Worm (Caenorhabditis elegans): ENCODE results near the gene C36A4.10.
"Not testable (repeated sequence)": the region's sequence is repeated elsewhere in the genome, so short reads cannot be mapped to it uniquely, and the experiment has no call there.

The C36A4.10 gene

DNA sequence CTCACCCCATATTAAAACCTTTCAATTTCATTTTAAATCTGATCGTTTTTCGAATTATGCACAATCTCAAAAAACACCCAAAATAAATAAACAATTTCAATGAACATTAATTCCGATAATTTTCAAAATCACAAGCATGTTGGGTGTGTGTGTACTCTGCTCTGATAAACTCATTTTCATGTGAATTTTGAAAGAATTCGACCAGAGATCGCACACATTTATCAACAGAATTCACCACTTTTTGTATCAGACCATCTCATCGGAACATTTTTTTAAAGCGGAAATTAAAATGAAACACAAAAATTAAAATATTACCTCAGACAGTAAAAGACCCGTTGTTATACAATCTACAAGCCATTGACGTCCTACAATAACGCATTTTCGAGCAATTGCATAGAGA is 26.7 kb upstream of the C36A4.10 start:
- peak; percentile 58 for TF ChIP-seq sma-9 (GFP tag; optimal IDR thresholded peaks at IDR 0.05)
- not testable (repeated sequence) for TF ChIP-seq sma-9 (tag; optimal IDR thresholded peaks at IDR 0.05)

DNA sequence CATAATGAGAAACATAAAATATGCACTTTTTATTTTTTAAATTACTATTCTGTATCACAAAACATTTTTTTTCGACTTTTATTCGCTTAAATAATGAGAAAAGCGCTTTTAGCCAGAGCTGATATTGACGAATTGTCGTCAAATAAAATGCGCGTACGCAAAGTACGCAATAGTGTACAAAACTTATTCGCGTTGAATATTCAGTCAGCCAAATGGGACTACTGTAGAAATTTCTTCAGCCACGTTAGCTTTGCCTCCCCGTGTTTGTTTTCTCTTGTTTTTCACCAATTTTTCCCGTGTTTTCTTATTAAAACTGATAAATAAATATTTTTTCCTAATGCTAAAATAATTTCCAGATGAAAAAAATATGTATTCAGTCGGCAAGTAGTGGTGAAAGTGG is 25.7 kb upstream of the C36A4.10 start:
- TF ChIP-seq unc-55 (GFP tag; optimal IDR thresholded peaks at IDR 0.05) (peak; percentile 4), sma-3 (GFP tag; optimal IDR thresholded peaks at IDR 0.05) (peak; percentile 72), lsy-2 (tag; optimal IDR thresholded peaks at IDR 0.05) (peak; percentile 72 to 95), F13H6.1 (tag; optimal IDR thresholded peaks at IDR 0.05) (peak; percentile 31)

DNA sequence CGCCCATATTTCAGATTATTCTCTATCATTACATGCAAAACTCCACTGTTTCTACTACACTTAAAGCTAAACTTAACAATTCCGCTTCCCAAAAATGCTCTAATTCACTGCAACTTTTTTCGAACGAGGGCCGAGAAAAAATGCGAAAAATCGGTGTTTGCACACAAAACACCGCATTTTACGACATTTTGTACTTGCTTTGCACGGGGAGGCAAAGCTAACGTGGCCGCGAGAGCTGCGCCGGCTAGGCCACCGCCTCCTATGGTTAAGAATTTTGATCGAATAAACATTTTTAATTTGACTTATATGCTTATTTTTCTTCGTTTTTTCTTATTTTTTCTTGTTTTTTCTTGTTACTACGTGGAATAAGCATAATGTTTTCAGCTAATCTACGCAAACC is 23.6 kb upstream of the C36A4.10 start:
- TF ChIP-seq lsy-2 (tag; optimal IDR thresholded peaks at IDR 0.05) (peak; percentile 66 to 87), F13H6.1 (tag; optimal IDR thresholded peaks at IDR 0.05) (peak; percentile 7), C34F6.9 (tag; optimal IDR thresholded peaks at IDR 0.05) (peak; percentile 27), sma-9 (GFP tag; optimal IDR thresholded peaks at IDR 0.05) (peak; percentile 50), sma-3 (GFP tag; optimal IDR thresholded peaks at IDR 0.05) (peak; percentile 14)
- TF ChIP-seq sma-9 (tag; optimal IDR thresholded peaks at IDR 0.05): not testable (repeated sequence)

DNA sequence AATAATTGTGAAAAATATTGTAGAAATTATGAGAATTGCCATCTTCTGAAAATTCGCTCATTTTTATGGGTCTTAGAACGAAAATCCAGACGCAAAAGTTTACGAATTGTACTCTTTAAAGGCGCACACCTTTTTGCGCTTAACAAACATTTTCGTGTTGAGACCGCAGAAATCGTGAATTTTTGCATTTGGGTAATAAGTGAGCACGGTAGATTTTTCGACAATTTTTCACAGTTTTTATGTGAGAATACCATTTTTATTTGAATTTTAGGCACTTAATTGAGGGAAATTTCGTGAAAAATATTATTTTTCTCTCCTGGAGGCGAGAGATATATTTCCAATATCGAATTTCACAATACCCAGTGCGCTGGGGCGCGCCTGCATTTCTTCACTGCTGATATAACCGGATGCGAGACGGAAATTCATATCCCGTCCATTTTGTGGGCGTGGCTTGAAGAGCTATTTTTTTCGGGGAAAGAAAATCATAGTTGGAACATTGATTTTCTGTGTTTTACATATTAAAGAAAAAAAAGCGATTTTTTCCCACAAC is 20.8 kb upstream of the C36A4.10 start, which contains the start of gene cyp-25A4:
TSS of gene cyp-25A4 (minus strand) at position 51 of the 550 bp plus-strand sequence.
- TF ChIP-seq lsy-2 (tag; optimal IDR thresholded peaks at IDR 0.05): peak in 1 of 2 experiments; percentile 9

DNA sequence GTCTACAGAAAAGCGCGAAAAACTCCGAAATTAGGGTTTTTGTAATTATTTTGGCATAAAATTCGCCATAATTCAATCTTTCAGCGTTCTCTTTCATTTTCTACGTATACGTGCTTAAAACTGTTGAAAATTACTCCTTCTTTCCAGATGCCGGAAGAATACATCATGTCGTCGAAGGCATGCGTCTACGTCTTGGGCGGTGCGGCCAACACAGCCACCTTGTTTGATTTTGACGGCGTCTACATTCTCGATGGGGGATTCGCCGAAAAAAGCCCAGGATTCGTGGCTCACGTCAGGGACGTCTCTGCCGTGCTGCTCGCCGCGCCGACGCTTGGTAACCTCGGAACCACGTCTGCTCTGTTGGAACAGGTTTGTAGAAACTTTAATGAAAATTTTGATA is 13.5 kb upstream of the C36A4.10 start, which contains the start of gene maph-1.3:
TSS of gene maph-1.3 (plus strand) at position 148 of the 400 bp plus-strand sequence.
- TF ChIP-seq peb-1 (tag; optimal IDR thresholded peaks at IDR 0.05); ama-1 (optimal IDR thresholded peaks at IDR 0.05); mbf-1 (tag; optimal IDR thresholded peaks at IDR 0.05): not testable (repeated sequence)

DNA sequence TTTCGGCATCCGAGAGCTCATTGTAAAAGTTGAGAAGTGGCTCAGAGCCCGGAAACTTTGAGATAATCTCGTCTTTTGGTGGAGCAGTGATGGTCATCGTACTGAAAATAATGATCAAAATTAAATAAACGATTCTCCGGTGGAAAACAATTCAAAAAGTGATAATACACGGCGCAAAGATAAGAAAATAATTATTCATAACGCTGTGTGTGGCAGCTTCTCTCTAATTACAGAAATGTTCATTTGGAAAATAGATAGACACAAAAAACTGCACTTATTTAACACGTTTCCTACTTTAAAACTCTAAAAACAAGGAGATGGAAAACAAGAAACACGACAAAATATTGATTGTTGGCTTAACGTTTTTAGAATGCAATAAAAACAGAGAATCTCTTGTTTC is 12.2 kb upstream of the C36A4.10 start, which contains the start of gene C36A4.4:
TSS of gene C36A4.4 (minus strand) at position 101 of the 400 bp plus-strand sequence.
- TF ChIP-seq C34F6.9, unc-39, mbf-1 (tag; optimal IDR thresholded peaks at IDR 0.05): not testable (repeated sequence)

DNA sequence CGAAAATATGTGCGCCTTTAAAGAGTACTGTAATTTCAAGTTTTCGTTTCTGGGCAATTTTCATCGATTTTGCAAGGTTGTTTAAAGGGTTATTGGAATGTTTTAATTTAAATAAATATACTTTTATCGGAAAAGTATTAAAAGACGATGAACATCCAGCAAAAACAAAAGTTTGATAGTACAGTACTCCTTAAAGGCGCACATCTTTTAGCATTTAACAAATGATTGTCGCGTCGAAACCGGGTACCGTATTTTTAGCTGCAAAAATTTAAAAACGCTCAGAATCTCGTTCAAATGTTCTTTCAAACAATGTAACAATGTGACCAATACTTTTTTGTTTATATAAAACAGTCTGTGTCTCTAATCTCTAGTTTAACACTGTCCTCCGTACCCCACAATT is 9.0 kb upstream of the C36A4.10 start, which contains the start of gene C36A4.11:
TSS of gene C36A4.11 (plus strand) at position 301 of the 400 bp plus-strand sequence.
- TF ChIP-seq elt-1, mbf-1, nhr-12 (tag; optimal IDR thresholded peaks at IDR 0.05): not testable (repeated sequence)

DNA sequence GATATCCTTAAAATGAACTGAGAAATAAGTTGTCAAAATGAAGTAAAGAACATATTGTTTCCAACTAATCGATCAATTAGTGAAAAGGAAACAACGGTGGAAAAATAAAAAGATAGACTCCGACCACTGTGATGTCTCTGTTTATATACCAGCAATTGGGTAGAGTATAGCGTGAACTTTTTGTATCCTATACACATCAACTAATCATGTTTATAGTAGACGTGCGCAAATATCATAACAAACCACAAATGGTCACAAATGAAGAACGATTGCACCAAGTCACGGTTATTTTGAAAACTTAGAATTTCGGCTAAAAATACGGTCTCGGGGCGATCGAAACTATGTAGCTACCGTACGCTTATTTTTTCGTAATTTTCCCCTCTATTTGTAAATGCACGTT is 8.4 kb upstream of the C36A4.10 start, which contains the start of gene cyp-25A3:
TSS of gene cyp-25A3 (minus strand) at position 101 of the 400 bp plus-strand sequence.
- TF ChIP-seq lsy-2 (tag; optimal IDR thresholded peaks at IDR 0.05): no peak
- no peak for TF ChIP-seq nhr-129 (tag; optimal IDR thresholded peaks at IDR 0.05)
- TF ChIP-seq ama-1 (optimal IDR thresholded peaks at IDR 0.05): no peak
- TF ChIP-seq skn-1 (tag; optimal IDR thresholded peaks at IDR 0.05): no peak

DNA sequence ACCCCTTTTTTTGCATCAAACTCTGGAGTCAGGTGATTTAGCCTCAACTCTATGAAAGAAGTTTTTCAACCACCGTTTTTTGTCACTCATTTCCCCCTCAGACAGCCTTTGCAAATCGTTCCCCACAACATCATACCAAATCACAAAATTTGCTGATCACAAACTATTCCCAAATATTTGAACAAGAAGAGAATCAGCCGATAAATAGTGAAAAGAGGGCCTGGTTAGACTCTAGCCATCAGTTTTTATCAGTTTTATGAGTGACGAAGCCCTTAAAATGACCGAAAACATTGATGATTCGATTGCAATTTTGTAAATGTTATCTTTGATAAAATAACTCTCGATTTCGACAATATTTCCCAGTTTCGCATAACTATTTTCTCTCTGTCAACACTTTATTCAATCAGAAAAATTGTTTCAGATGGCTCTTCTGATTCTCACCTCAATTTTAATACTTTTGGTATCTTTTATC is 3.6 kb upstream of the C36A4.10 start, which contains the start of gene cyp-25A2:
TSS of gene cyp-25A2 (plus strand) at position 422 of the 472 bp plus-strand sequence.
- TF ChIP-seq fos-1 (tag; optimal IDR thresholded peaks at IDR 0.05) (peak; percentile 90), crh-2 (tag; optimal IDR thresholded peaks at IDR 0.05) (peak; percentile 29), sma-9 (GFP tag; optimal IDR thresholded peaks at IDR 0.05) (peak; percentile 66), sma-9 (tag; optimal IDR thresholded peaks at IDR 0.05) (no peak), lin-39 (tag; optimal IDR thresholded peaks at IDR 0.05) (no peak), elt-3 (tag; optimal IDR thresholded peaks at IDR 0.05) (no peak), dmd-4 (tag; optimal IDR thresholded peaks at IDR 0.05) (no peak), F13H6.1 (tag; optimal IDR thresholded peaks at IDR 0.05) (peak; percentile 27)

DNA sequence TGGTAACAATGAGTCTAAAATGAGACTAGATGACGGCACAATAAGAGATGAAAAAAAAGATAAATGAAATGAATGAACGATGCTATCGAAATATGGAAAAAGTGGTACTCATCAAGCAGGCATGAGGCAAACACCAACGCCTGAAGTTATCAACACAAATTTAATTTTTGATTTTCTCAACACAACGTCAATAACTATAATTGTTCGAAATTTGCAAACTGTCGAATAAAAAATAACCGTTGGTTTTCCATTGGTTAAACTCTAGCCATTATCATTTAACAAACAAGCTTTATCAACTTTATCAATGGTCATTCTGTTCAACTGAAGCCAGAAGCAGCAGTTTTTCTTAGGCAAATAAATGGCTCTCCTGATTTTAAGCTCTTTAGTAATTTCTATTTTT is 1.0 kb upstream of the C36A4.10 start, which contains the start of gene cyp-25A1:
TSS of gene cyp-25A1 (plus strand) at position 301 of the 400 bp plus-strand sequence.
- TF ChIP-seq nhr-6 (tag; optimal IDR thresholded peaks at IDR 0.05) (no peak), F13H6.1 (tag; optimal IDR thresholded peaks at IDR 0.05) (no peak), blmp-1 (tag; optimal IDR thresholded peaks at IDR 0.05; ENCODE audit: insufficient read depth) (no peak), C34F6.9 (tag; optimal IDR thresholded peaks at IDR 0.05) (no peak), nhr-129 (tag; optimal IDR thresholded peaks at IDR 0.05) (no peak), ceh-16 (tag; optimal IDR thresholded peaks at IDR 0.05) (no peak), nhr-11 (tag; optimal IDR thresholded peaks at IDR 0.05) (no peak), ztf-4 (tag; optimal IDR thresholded peaks at IDR 0.05) (no peak), nhr-77 (tag; optimal IDR thresholded peaks at IDR 0.05) (no peak), sem-4 (tag; optimal IDR thresholded peaks at IDR 0.05) (no peak), lin-13 (GFP tag; optimal IDR thresholded peaks at IDR 0.05) (no peak)

Measured in whole organism, L2 larva.